Fruit fly (Drosophila melanogaster): Measurements from ENCODE around the gene CG2698.

CG2698 gene

DNA sequence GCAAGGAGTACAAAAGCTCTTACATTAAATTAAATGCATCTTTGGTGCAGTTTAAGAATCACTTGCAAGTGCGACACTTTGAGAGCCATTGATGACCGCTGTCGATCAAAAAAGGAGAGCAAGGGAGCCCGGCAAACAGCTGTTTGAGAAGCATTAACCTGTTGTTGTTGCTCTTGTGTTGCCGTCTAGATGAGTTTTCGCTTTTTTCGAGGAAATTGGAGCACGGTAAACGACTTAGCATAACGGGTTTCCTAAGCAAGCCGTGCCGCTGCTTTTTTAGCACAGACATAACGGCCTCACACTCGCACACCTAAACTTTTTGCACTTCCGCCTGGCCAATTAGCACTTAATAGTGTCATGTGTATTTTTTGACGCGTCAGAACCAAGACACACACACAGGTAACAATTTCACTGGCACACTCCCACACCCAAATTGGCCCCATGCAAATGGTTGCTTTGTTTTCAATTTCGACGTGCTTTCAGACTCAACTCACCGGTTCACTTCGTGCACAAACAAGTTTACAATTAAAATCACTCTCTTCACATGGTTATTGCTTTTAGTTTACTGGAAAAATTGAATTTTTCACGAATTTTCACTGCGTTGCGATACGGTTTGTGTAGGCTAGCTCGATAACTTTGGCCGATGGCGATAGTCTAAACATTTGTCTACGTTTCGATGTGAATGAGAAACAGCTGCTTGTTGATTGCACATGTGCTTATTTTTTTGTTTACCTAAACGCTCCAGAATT, 29.0 kb downstream of the CG2698 start, which contains the start of the genes CG10903 and CG2747 (continued):
- peak; percentile 89 for TF ChIP-seq dm (GFP tag; optimal IDR thresholded peaks at IDR 0.05)

DNA sequence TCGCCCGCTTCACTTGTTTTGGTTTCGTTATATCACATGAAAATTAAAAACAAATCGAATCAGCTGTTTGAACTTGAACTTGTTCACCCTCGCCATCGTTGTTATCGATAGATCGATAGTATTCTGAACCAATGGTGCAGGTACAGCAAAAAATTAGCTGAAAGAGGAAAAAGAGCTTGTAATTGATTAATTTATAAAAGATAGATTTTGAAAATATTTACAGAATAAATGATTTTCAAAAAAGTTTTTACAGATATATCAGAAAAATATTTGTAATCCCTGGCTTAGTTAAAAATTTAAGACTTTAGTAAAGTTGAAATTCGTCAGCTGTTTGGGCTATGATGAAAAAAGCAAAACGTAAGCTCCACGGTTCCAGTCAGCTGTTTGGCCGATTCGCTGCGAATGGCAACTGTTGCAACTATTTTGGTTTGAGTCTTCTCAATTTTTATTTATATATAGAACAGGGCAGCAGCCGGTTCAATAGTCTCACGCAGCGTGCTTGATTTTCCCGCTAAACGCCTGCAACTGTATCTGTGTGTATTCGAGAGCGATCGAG, 31.6 kb downstream of the CG2698 start, which contains the start of the genes CG11035 and unc-45:
TSS of gene CG11035 (minus strand) at position 87 of the 556 bp plus-strand sequence.
TSS of gene unc-45 (plus strand) at position 379 of the 556 bp plus-strand sequence.
- no peak; the same call in 2 of the 3 replicates for TF ChIP-seq zen2 (GFP tag; IDR thresholded peaks at IDR 0.05; ENCODE audit: partially characterized antibody)
- TF ChIP-seq CG2116 (GFP tag; optimal IDR thresholded peaks at IDR 0.05) = peak; percentile 75
- TF ChIP-seq fd96Cb (tag; optimal IDR thresholded peaks at IDR 0.05) = no peak
- TF ChIP-seq Dref (GFP tag; IDR thresholded peaks at IDR 0.05) = peak; percentile 82
- TF ChIP-seq CG3163 (GFP tag; optimal IDR thresholded peaks at IDR 0.05) = no peak
- TF ChIP-seq tin (GFP tag; optimal IDR thresholded peaks at IDR 0.05) = peak; percentile 31
- peak; percentile 63 for TF ChIP-seq MBD-R2 (GFP tag; IDR thresholded peaks at IDR 0.05)
- TF ChIP-seq caup (GFP tag; optimal IDR thresholded peaks at IDR 0.05; ENCODE audit: severe bottlenecking) = no peak
- no peak for TF ChIP-seq Awh (GFP tag; IDR thresholded peaks at IDR 0.05)
- no peak for TF ChIP-seq HLHmδ (GFP tag; optimal IDR thresholded peaks at IDR 0.05)
- no peak for TF ChIP-seq CG10321 (GFP tag; IDR thresholded peaks at IDR 0.05)
- no peak; the same call in 1 of the 2 replicates for TF ChIP-seq CG14441 (GFP tag; IDR thresholded peaks at IDR 0.05)
- TF ChIP-seq CG2889 (GFP tag; IDR thresholded peaks at IDR 0.05) = no peak
- TF ChIP-seq Camta (GFP tag; optimal IDR thresholded peaks at IDR 0.05) = peak; percentile 72
- peak; percentile 89 for TF ChIP-seq Sry-β (GFP tag; optimal IDR thresholded peaks at IDR 0.05)
- TF ChIP-seq pum (GFP tag; optimal IDR thresholded peaks at IDR 0.05) = peak; percentile 50
- TF ChIP-seq toy (GFP tag; IDR thresholded peaks at IDR 0.05) = no peak
- TF ChIP-seq CG17912 (GFP tag; optimal IDR thresholded peaks at IDR 0.05) = no peak
- TF ChIP-seq ase (GFP tag; IDR thresholded peaks at IDR 0.05) = no peak
- no peak for TF ChIP-seq pfk (GFP tag; optimal IDR thresholded peaks at IDR 0.05)
- TF ChIP-seq CG11085 (GFP tag; IDR thresholded peaks at IDR 0.05) = no peak
- TF ChIP-seq kni (GFP tag; optimal IDR thresholded peaks at IDR 0.05) = peak; percentile 64
- TF ChIP-seq CG8924 (tag; optimal IDR thresholded peaks at IDR 0.05) = peak; percentile 18
- TF ChIP-seq jumu (GFP tag; optimal IDR thresholded peaks at IDR 0.05) = no peak
- no peak for TF ChIP-seq hkb (optimal IDR thresholded peaks at IDR 0.05)
- no peak for TF ChIP-seq hkb (GFP tag; IDR thresholded peaks at IDR 0.05)
- peak; percentile 16 for TF ChIP-seq CG10431 (GFP tag; optimal IDR thresholded peaks at IDR 0.05)
- TF ChIP-seq CG32532 (GFP tag; IDR thresholded peaks at IDR 0.05) = peak; percentile 55
- no peak for TF ChIP-seq CG6813 (GFP tag; optimal IDR thresholded peaks at IDR 0.05)
- no peak for TF ChIP-seq ci (GFP tag; IDR thresholded peaks at IDR 0.05)
- TF ChIP-seq CG32772 (GFP tag; IDR thresholded peaks at IDR 0.05) = peak; percentile 39
- TF ChIP-seq kah (GFP tag; optimal IDR thresholded peaks at IDR 0.05) = no peak
- TF ChIP-seq Max (GFP tag; optimal IDR thresholded peaks at IDR 0.05) = peak; percentile 9
- no peak for TF ChIP-seq Usf (GFP tag; optimal IDR thresholded peaks at IDR 0.05)
- no peak for TF ChIP-seq gcm2 (GFP tag; optimal IDR thresholded peaks at IDR 0.05)
- no peak for TF ChIP-seq Hmx (GFP tag; optimal IDR thresholded peaks at IDR 0.05)
- TF ChIP-seq pnt (GFP tag; optimal IDR thresholded peaks at IDR 0.05) = no peak
- TF ChIP-seq Doc3 (GFP tag; IDR thresholded peaks at IDR 0.05; ENCODE audit: partially characterized antibody) = peak; percentile 68
- peak; percentile 65 for TF ChIP-seq Rfx (GFP tag; IDR thresholded peaks at IDR 0.05)
- TF ChIP-seq Opbp (GFP tag; IDR thresholded peaks at IDR 0.05; ENCODE audit: partially characterized antibody) = peak; percentile 58; the same call in 2 of the 3 replicates
- TF ChIP-seq CG34376 (GFP tag; optimal IDR thresholded peaks at IDR 0.05) = peak; percentile 20
- no peak for TF ChIP-seq CG8359 (GFP tag; optimal IDR thresholded peaks at IDR 0.05; ENCODE audit: borderline replicate concordance)
- TF ChIP-seq Dbx (GFP tag; IDR thresholded peaks at IDR 0.05) = peak; percentile 41; the same call in 1 of the 3 replicates
- TF ChIP-seq ken (GFP tag; IDR thresholded peaks at IDR 0.05) = no peak
- TF ChIP-seq Six4 (GFP tag; optimal IDR thresholded peaks at IDR 0.05) = peak; percentile 30
- no peak for TF ChIP-seq CG33557 (GFP tag; optimal IDR thresholded peaks at IDR 0.05)
- TF ChIP-seq CG1024 (GFP tag; IDR thresholded peaks at IDR 0.05) = no peak

Data from whole organism, embryonic.